Fruit fly (Drosophila melanogaster) whole organism, embryonic: ENCODE measurements around the gene CG17646.

Experiments used
- ATbp ChIP-seq: fragments of 200-800 bp; sonication (Bioruptor generic); optimal IDR thresholded peaks from 2 replicates; lab custom pipeline; 2017; ENCODE audit warnings: missing biosample characterization, mild to moderate bottlenecking, missing genetic modification characterization, missing genetic modification reagents
- Blimp-1 ChIP-seq: fragments of 200-800 bp; sonication (Bioruptor generic); optimal IDR thresholded peaks from 3 replicates; lab custom pipeline; 2018; ENCODE audit warnings: missing biosample characterization, missing genetic modification characterization, mild to moderate bottlenecking, moderate library complexity, missing genetic modification reagents
- C15 ChIP-seq: fragments of 200-800 bp; sonication (Bioruptor generic); IDR thresholded peaks from 3 replicates; pipeline ENCODE4 v1.3.6; 2022; ENCODE audit warnings: missing biosample characterization, missing genetic modification characterization
- CG10209 ChIP-seq: fragments of 200-800 bp; sonication (Bioruptor generic); optimal IDR thresholded peaks from 3 replicates; lab custom pipeline; 2017; ENCODE audit warnings: missing biosample characterization, mild to moderate bottlenecking, missing genetic modification characterization, missing genetic modification reagents
- CG10959 ChIP-seq: fragments of 200-800 bp; sonication (Bioruptor generic); IDR thresholded peaks from 2 replicates; pipeline ENCODE4 v1.3.6; 2022; ENCODE audit warnings: missing biosample characterization, missing genetic modification characterization
- CG11456 ChIP-seq: fragments of 200-800 bp; sonication (Bioruptor generic); IDR thresholded peaks from 3 replicates; pipeline ENCODE4 v1.3.6; 2022; ENCODE audit warnings: missing biosample characterization, missing genetic modification characterization
- CG14050 ChIP-seq: fragments of 200-800 bp; sonication (Bioruptor generic); IDR thresholded peaks from 3 replicates; pipeline ENCODE4 v1.3.6; 2022; ENCODE audit warnings: missing biosample characterization, missing genetic modification characterization
- CG15269 ChIP-seq: fragments of 200-800 bp; sonication (Bioruptor generic); optimal IDR thresholded peaks from 2 replicates; lab custom pipeline; 2018; ENCODE audit warnings: missing biosample characterization, mild to moderate bottlenecking, missing genetic modification characterization, moderate library complexity
- CG2116 ChIP-seq: fragments of 200-800 bp; sonication (Bioruptor generic); optimal IDR thresholded peaks from 3 replicates; lab custom pipeline; 2018; ENCODE audit warnings: missing biosample characterization, mild to moderate bottlenecking, missing genetic modification characterization
- CG2678 ChIP-seq: fragments of 200-800 bp; sonication (Bioruptor generic); optimal IDR thresholded peaks from 3 replicates; lab custom pipeline; 2019; ENCODE audit warnings: missing biosample characterization, mild to moderate bottlenecking, missing genetic modification characterization, moderate library complexity
- CG2875 ChIP-seq: fragments of 200-800 bp; sonication (Bioruptor generic); optimal IDR thresholded peaks from 2 replicates; lab custom pipeline; 2017; ENCODE audit warnings: missing biosample characterization, mild to moderate bottlenecking, missing genetic modification characterization, missing genetic modification reagents
- CG31365 ChIP-seq: fragments of 200-800 bp; sonication (Bioruptor generic); optimal IDR thresholded peaks from 2 replicates; lab custom pipeline; 2018; ENCODE audit warnings: missing biosample characterization, mild to moderate bottlenecking, missing genetic modification characterization
- CG32767 ChIP-seq: fragments of 200-800 bp; sonication (Bioruptor generic); IDR thresholded peaks from 2 replicates; pipeline ENCODE4 v1.3.6; 2022; ENCODE audit warnings: missing biosample characterization, missing genetic modification characterization
- CG3407 ChIP-seq: fragments of 200-800 bp; sonication (Bioruptor generic); optimal IDR thresholded peaks from 2 replicates; lab custom pipeline; 2018; ENCODE audit warnings: missing biosample characterization, mild to moderate bottlenecking, missing genetic modification characterization
- CG34376 ChIP-seq: fragments of 200-800 bp; sonication (Bioruptor generic); optimal IDR thresholded peaks from 2 replicates; lab custom pipeline; 2018; ENCODE audit warnings: missing biosample characterization, mild to moderate bottlenecking, missing genetic modification characterization
- CG8290 ChIP-seq, 3 experiments: fragments of 200-800 bp; sonication (Bioruptor generic); optimal IDR thresholded peaks; 2 replicates each; lab custom pipeline; 2016 to 2019; ENCODE audit warnings: missing biosample characterization in 3 of 3, missing genetic modification characterization in 3 of 3, mild to moderate bottlenecking in 2 of 3, moderate library complexity in 1 of 3
- CG9932 ChIP-seq: fragments of 200-800 bp; sonication (Bioruptor generic); IDR thresholded peaks from 2 replicates; pipeline ENCODE4 v1.3.6; 2022; ENCODE audit warnings: missing biosample characterization, missing genetic modification characterization
- Dref ChIP-seq: fragments of 200-800 bp; sonication (Bioruptor generic); IDR thresholded peaks from 2 replicates; pipeline ENCODE4 v1.3.6; 2022; ENCODE audit warnings: missing biosample characterization, missing genetic modification characterization
- Hr3 ChIP-seq: fragments of 200-800 bp; sonication (Bioruptor generic); optimal IDR thresholded peaks from 3 replicates; lab custom pipeline; 2016; ENCODE audit warnings: missing biosample characterization, missing genetic modification characterization
- Jarid2 ChIP-seq: fragments of 200-800 bp; sonication (Bioruptor generic); optimal IDR thresholded peaks from 3 replicates; lab custom pipeline; 2017; ENCODE audit warnings: mild to moderate bottlenecking, missing biosample characterization, missing genetic modification reagents, missing genetic modification characterization
- Nf-YA ChIP-seq: fragments of 200-800 bp; sonication (Bioruptor generic); IDR thresholded peaks from 2 replicates; pipeline ENCODE4 v1.3.6; 2022; ENCODE audit warnings: missing biosample characterization, missing genetic modification characterization
- Sox102F ChIP-seq: fragments of 200-800 bp; sonication (Bioruptor generic); optimal IDR thresholded peaks from 2 replicates; lab custom pipeline; 2018; ENCODE audit warnings: missing biosample characterization, mild to moderate bottlenecking, missing genetic modification characterization, moderate library complexity
- br ChIP-seq: fragments of >200 bp; optimal IDR thresholded peaks from 2 replicates; lab custom pipeline; 2017
- bsh ChIP-seq, 2 experiments: fragments of 200-800 bp; sonication (Bioruptor generic); optimal IDR thresholded peaks; 2 replicates each; lab custom pipeline; 2017 to 2018; ENCODE audit warnings: mild to moderate bottlenecking in 2 of 2, missing biosample characterization in 2 of 2, missing genetic modification characterization in 2 of 2, moderate library complexity in 1 of 2
- caup ChIP-seq: fragments of 200-800 bp; sonication (Bioruptor generic); optimal IDR thresholded peaks from 3 replicates; lab custom pipeline; 2017; ENCODE audit warnings: missing biosample characterization, mild to moderate bottlenecking, missing genetic modification characterization, moderate library complexity; ENCODE audit not compliant: severe bottlenecking
- chinmo ChIP-seq: fragments of 200-800 bp; sonication (Bioruptor generic); IDR thresholded peaks from 4 replicates; pipeline ENCODE4 v1.3.6; 2022; ENCODE audit warnings: missing biosample characterization, missing genetic modification characterization; ENCODE audit not compliant: partially characterized antibody
- cwo ChIP-seq: fragments of 200-800 bp; sonication (Bioruptor generic); optimal IDR thresholded peaks from 3 replicates; lab custom pipeline; 2017; ENCODE audit warnings: missing biosample characterization, missing genetic modification characterization, mild to moderate bottlenecking, moderate library complexity, missing genetic modification reagents
- eyg ChIP-seq: fragments of 200-800 bp; sonication (Bioruptor generic); optimal IDR thresholded peaks from 3 replicates; lab custom pipeline; 2016; ENCODE audit warnings: missing biosample characterization, missing genetic modification characterization
- fru ChIP-seq: fragments of >200 bp; optimal IDR thresholded peaks from 2 replicates; lab custom pipeline; 2017
- gem ChIP-seq: fragments of 200-800 bp; sonication (Bioruptor generic); optimal IDR thresholded peaks from 2 replicates; lab custom pipeline; 2019; ENCODE audit warnings: missing biosample characterization, mild to moderate bottlenecking, missing genetic modification characterization, moderate library complexity
- kni ChIP-seq: fragments of 200-800 bp; sonication (Bioruptor generic); optimal IDR thresholded peaks from 3 replicates; lab custom pipeline; 2017; ENCODE audit warnings: mild to moderate bottlenecking, missing biosample characterization, missing genetic modification reagents, missing genetic modification characterization
- nom ChIP-seq: fragments of 200-800 bp; sonication (Bioruptor generic); optimal IDR thresholded peaks from 2 replicates; lab custom pipeline; 2017; ENCODE audit warnings: missing biosample characterization, missing genetic modification characterization, mild to moderate bottlenecking, moderate library complexity, missing genetic modification reagents
- pb ChIP-seq: fragments of 200-800 bp; sonication (Bioruptor generic); optimal IDR thresholded peaks from 3 replicates; lab custom pipeline; 2016; ENCODE audit warnings: missing biosample characterization, missing genetic modification characterization
- sens ChIP-seq: fragments of 200-800 bp; sonication (Bioruptor generic); peaks from one replicate; lab custom pipeline; 2016; ENCODE audit warnings: missing biosample characterization, missing genetic modification characterization
- seq ChIP-seq: fragments of 200-800 bp; sonication (Bioruptor generic); IDR thresholded peaks from 2 replicates; pipeline ENCODE4 v1.3.6; 2022; ENCODE audit warnings: missing biosample characterization, missing genetic modification characterization
- sr ChIP-seq: fragments of 200-800 bp; sonication (Bioruptor generic); IDR thresholded peaks from 3 replicates; pipeline ENCODE4 v1.3.6; 2022; ENCODE audit warnings: missing biosample characterization, missing genetic modification characterization
- stc ChIP-seq: fragments of 200-800 bp; sonication (Bioruptor generic); IDR thresholded peaks from 2 replicates; pipeline ENCODE4 v1.3.6; 2022; ENCODE audit warnings: missing biosample characterization, missing genetic modification characterization
- z ChIP-seq: fragments of 200-800 bp; sonication (Bioruptor generic); IDR thresholded peaks from 3 replicates; pipeline ENCODE4 v1.3.6; 2022; ENCODE audit warnings: missing biosample characterization, missing genetic modification characterization

Gene CG17646

DNA sequence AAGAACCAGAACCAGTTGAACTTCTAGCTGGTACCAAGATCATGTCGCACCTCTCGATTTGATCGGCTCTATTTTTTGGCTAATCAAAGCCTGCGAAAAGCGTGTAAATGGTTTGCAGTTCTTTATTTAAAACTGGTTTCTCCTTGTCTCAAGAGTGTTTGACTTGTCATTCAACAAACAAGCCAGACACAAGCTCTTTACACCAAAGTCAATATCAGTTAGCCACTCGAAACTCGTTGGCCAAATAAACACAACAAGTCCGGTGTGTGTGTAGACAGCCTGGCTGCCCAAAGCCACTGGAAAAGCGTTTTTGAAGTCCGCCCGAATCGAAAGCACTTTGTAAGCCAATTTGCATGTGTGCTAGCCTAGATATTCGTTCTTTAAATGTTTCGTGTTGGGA, 7.8 kb downstream of the CG17646 start (continued):
- TF ChIP-seq CG11456 (no peak), CG2875 (GFP tag; lab: Kevin White, UChicago) (no peak), gem (tag; lab: Kevin White, UChicago) (peak; percentile 12), C15 (GFP tag; lab: Robert Waterston, UW) (no peak), sens (peak; percentile 10), seq (GFP tag; lab: Robert Waterston, UW) (peak; percentile 46; the same call in 1 of the 2 replicates), Sox102F (no peak), Blimp-1 (peak; percentile 11), CG2678 (peak; percentile 35), Jarid2 (GFP tag; lab: Kevin White, UChicago) (no peak), CG31365 (tag; lab: Kevin White, UChicago) (no peak), CG32767 (GFP tag; lab: Robert Waterston, UW) (0 out of 2 replicates have a peak, but pooled peaks have one; percentile 35), CG10959 (no peak), eyg (GFP tag; lab: Kevin White, UChicago) (no peak), CG3407 (GFP tag; lab: Kevin White, UChicago) (peak; percentile 18), CG15269 (tag; lab: Kevin White, UChicago) (peak; percentile 30), stc (GFP tag; lab: Robert Waterston, UW) (peak; percentile 56), CG14050 (GFP tag; lab: Robert Waterston, UW) (no peak), ATbp (GFP tag; lab: Kevin White, UChicago) (peak; percentile 52), fru (lab: Kevin White, UChicago) (no peak), CG10209 (GFP tag; lab: Kevin White, UChicago) (peak; percentile 16), nom (GFP tag; lab: Kevin White, UChicago) (no peak), Dref (no peak), caup (GFP tag; lab: Kevin White, UChicago) (no peak), CG2116 (GFP tag; lab: Kevin White, UChicago) (no peak), bsh (GFP tag; optimal IDR thresholded peaks at IDR 0.05; lab: Kevin White, UChicago) (peak in 1 of 2 experiments; percentile 4), CG8290 (GFP tag; optimal IDR thresholded peaks at IDR 0.05; lab: Kevin White, UChicago) (no peak), CG8290 (tag; optimal IDR thresholded peaks at IDR 0.05; lab: Kevin White, UChicago) (peak in 1 of 2 experiments; percentile 27), br (lab: Kevin White, UChicago) (no peak), z (GFP tag; lab: Robert Waterston, UW) (0 out of 3 replicates have a peak, but pooled peaks have one; percentile 7), kni (GFP tag; lab: Kevin White, UChicago) (peak; percentile 39), sr (GFP tag; lab: Robert Waterston, UW) (0 out of 3 replicates have a peak, but pooled peaks have one; percentile 5), pb (GFP tag; lab: Kevin White, UChicago) (no peak), CG9932 (GFP tag; lab: Robert Waterston, UW) (peak; percentile 13; the same call in 1 of the 2 replicates)

DNA sequence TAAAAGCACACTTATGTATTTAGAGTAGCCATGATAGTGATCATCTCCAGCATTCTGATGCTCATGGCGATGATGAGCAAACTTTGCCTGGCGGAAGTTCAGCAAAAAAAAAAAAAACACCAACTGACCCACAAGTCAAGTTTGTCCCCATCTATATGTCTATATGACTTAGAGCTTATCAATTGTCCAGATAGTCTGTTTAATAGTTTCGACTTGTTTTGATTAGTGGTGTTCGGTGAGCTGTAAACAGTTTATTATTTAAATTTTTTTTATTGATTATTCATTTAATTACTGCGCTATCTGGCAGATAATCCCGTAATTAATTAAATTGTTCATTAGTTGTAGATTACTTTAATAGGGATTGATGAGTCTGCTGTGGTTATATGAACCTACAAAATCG, 11.5 kb downstream of the CG17646 start:
- TF ChIP-seq cwo (GFP tag; lab: Kevin White, UChicago) (no peak), CG34376 (GFP tag; lab: Kevin White, UChicago) (peak; percentile 31), Nf-YA (GFP tag; lab: Robert Waterston, UW) (no peak)
- TF ChIP-seq, all 482 proteins: peak for 1

DNA sequence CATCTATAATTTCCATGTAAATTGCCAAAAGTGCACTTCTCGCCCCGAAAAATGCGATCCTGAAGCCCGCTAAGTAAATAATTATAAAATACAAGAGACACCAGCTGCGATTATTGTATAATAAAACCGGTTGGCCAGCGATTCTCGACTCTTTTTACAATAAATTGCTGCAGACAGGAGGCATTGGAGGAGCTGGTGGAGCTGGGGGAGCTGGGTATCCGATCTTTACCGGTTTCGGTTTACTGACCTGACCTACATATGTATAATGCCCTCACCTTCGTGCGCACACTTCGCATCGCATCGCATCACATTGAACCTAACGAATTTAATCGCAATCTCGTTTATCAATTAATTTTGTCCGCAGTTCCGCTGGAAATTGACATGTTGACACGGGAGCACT, 16.1 kb downstream of the CG17646 start:
- TF ChIP-seq Hr3 (GFP tag; lab: Kevin White, UChicago) (no peak), chinmo (GFP tag; lab: Robert Waterston, UW) (0 out of 4 replicates have a peak, but pooled peaks have one; percentile 59)
